Fruit fly (Drosophila melanogaster): ENCODE measurements around the gene JMJD6.
A peak's percentile ranks its signal among the peaks of the same experiment; 100 is the strongest.

JMJD6 gene

DNA sequence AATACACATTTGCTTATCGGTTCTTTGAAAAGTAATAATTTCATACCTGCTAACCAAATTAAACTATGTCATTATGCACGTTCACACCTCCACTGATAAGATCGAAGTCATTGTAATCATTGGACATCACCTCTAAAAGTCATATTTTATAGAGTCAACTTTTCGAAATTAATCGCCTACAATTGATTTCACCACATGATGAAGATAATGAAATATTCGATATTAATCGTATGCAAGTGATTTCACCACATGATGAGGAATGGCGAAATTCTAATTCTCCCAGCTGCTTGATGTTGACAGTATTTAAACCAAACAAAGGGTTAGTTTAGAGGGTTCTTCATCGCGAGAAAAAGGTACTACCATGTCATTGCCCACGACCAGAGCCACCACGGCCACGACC is 13.5 kb upstream of the JMJD6 start, which contains the start of gene CG18596:
Gene CG18596, plus strand, starts transcription at position 250 of the 400 bp plus-strand sequence.
- TF ChIP-seq CG17801 (GFP tag; optimal IDR thresholded peaks at IDR 0.05; ENCODE audit: partially characterized antibody), result peak; percentile 44

DNA sequence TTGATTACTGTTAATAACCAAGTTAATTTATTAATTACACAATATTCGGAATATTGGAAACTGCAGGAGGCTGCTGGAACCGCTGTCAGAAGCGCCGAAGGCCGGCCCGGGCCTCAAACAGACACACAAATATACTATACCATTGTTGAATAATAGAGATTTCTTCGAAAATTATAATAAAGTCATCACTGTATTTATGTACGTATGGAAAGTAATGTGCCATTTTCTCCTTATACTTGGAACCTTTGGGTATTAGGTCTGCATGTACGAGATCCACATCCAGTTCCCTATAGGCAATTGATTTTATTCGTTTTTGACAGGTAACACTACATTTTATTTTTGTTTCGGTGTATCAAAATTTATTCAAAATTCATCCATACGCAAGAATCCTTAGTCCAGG is 10.4 kb upstream of the JMJD6 start, which contains the start of gene CG7069:
Gene CG7069, plus strand, starts transcription at position 301 of the 400 bp plus-strand sequence.
- no peak for TF ChIP-seq CG17801 (GFP tag; optimal IDR thresholded peaks at IDR 0.05; ENCODE audit: partially characterized antibody)

DNA sequence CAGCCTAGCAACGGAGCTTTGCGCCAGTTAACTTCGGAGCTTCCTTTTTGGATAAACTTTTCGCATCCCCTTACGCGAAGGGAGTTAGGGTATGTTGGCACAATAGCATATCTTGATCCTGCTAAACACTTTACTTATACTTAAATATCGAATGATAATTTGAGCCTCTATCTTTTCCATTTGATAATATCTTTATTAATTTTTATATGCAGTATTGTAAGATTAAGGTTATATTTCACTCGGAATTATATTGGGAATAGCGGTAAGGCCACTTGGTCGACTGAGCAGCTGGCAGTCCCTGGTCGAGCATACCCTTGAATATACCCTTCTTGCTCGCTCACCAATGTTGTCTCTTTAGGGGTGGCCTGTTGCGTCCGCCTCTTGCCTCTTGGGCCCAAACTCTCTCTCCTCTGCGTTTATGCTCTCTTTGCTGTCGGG is 6.6 kb upstream of the JMJD6 start:
- no peak for TF ChIP-seq CG17801 (GFP tag; optimal IDR thresholded peaks at IDR 0.05; ENCODE audit: partially characterized antibody)

- TF ChIP-seq CG17801 (GFP tag; optimal IDR thresholded peaks at IDR 0.05; ENCODE audit: partially characterized antibody), result no peak
Observed at dm6 chr3R:22368077-22368776, 6.1 kb upstream of the JMJD6 start.

- peak; percentile 87 for TF ChIP-seq CG17801 (GFP tag; optimal IDR thresholded peaks at IDR 0.05; ENCODE audit: partially characterized antibody)
Observed at dm6 chr3R:22367126-22368076, 5.2 kb upstream of the JMJD6 start, which contains the start of the genes Polr3F and PyK. Gene Polr3F, minus strand, starts transcription at chr3R:22367373. Gene PyK, plus strand, starts transcription at chr3R:22367536.

- TF ChIP-seq CG17801 (GFP tag; optimal IDR thresholded peaks at IDR 0.05; ENCODE audit: partially characterized antibody), result peak; percentile 26
Observed at dm6 chr3R:22365660-22366195, 3.6 kb upstream of the JMJD6 start, which contains the start of gene CG5382. Gene CG5382, minus strand, starts transcription at chr3R:22365983.

dm6 chr3R:22358810-22359209 is 3.4 kb downstream of the JMJD6 start:
- TF ChIP-seq CG17801 (GFP tag; optimal IDR thresholded peaks at IDR 0.05; ENCODE audit: partially characterized antibody), result no peak

- TF ChIP-seq CG17801 (GFP tag; optimal IDR thresholded peaks at IDR 0.05; ENCODE audit: partially characterized antibody), result no peak
Observed at dm6 chr3R:22357942-22358341, 4.2 kb downstream of the JMJD6 start.

DNA sequence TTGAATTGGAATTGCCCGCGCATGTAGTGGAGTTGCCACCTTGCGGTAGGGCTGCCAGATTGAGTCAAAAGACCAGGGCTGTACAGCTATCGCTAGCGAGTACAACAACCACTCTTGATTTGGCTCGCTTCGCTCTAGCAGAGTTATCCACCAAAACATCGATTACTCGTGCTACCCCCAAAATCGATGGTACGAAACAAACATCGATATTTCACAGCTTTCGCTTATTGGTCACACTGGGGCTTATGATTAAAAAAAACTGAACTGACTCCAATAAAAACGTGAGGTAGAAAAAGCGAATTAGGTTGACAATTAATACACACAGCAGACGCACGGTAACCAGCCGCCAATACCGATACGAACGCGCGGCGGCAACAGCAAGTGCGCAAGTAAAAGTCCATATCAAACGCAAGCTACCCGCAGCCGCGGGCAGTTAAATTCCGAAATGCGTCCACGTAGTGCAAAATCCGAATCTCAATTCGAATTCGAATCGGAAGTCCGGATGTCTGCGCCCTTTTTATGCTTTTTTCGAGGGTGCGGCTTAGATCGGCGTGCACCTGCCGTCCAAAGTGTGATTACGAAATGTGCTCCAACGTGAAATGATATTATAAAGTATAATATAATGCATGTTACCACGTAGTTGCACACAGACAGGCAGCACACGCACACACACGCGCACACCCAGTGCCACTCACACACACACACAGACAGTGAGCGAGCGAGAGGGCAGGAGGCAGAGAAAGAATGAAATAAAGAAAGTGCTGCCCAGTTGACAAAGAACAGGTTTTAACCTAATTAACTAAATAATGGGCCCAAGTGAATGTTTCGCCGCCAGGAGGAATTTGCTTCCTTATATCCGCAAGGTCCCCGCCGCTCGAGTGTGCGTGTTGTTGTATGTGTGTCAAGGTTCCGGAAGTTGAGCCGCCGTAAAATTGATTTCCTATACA is 5.4 kb downstream of the JMJD6 start, which contains the start of gene Sar1:
Gene Sar1, plus strand, starts transcription at position 222 of the 947 bp plus-strand sequence.
- TF ChIP-seq CG17801 (GFP tag; optimal IDR thresholded peaks at IDR 0.05; ENCODE audit: partially characterized antibody), result peak; percentile 14

DNA sequence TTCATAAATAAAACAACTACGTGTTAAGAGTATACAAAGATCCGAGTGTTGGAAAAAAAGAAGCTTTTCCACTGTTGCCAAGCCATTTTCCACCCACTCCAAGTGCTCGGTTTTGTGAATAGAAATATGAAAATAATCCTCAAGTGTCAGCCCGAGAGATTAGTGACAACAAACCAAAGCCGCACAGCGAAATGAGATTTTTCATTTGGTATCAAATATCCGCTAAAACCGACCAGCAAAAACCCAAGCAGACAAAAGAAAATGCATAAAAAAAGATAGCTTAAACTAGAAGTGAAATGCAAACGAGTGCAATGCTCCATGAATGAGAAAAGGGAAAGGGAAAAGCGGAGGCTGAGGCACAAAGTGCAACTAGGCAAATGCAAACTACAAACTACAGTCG is 10.8 kb downstream of the JMJD6 start, which contains the start of gene rdhB:
Gene rdhB, plus strand, starts transcription at position 301 of the 400 bp plus-strand sequence.
- TF ChIP-seq CG17801 (GFP tag; optimal IDR thresholded peaks at IDR 0.05; ENCODE audit: partially characterized antibody), result no peak

DNA sequence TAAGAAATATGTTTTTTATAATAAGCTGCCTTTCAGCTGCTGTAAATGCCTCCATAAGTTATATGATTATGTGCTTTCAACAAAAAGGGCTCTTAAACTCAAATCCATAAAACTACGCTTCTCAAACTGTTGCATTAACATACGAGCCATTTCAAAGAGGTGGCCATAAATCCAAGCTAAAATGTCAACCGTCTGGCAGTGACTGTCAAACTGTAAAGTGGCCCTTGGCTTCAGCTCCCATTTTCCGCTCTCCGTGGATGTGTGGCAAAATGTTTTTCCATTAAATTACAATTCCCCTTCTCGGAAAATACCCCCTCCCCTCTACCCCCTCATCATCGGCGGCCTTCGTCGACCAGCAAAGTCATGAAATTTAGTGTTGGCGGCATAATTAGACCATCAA is 19.5 kb downstream of the JMJD6 start:
- no peak for TF ChIP-seq CG17801 (GFP tag; optimal IDR thresholded peaks at IDR 0.05; ENCODE audit: partially characterized antibody)

- no peak for TF ChIP-seq CG17801 (GFP tag; optimal IDR thresholded peaks at IDR 0.05; ENCODE audit: partially characterized antibody)
Observed at dm6 chr3R:22342151-22342550, 20.0 kb downstream of the JMJD6 start, which contains the start of gene CG5386. Gene CG5386, minus strand, starts transcription at chr3R:22342251.

dm6 chr3R:22341652-22342051 is 20.5 kb downstream of the JMJD6 start:
- no peak for TF ChIP-seq CG17801 (GFP tag; optimal IDR thresholded peaks at IDR 0.05; ENCODE audit: partially characterized antibody)

DNA sequence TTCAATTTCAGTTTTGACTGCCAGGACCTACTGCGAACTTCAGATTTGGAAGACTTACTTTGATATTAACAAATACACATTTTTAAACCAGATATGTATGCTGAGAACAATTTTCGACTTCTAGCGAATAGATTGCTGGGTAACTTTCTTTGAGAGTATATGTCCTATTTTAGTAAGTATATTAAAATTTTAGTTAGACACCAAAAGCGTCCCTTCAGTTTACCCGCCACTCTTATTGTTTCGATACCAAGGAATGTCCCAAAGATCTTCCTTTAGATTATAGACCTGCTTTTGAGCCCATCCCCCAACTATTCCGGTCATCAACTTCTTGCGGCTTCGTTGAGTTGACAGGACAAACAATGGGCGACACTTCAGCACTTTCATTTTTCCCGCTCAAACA is 22.0 kb downstream of the JMJD6 start, which contains the start of gene CG5388:
Gene CG5388, minus strand, starts transcription at position 101 of the 400 bp plus-strand sequence.
- TF ChIP-seq CG17801 (GFP tag; optimal IDR thresholded peaks at IDR 0.05; ENCODE audit: partially characterized antibody), result no peak
